Fruit fly (Drosophila melanogaster): ENCODE results near the gene CG12025.

The CG12025 gene

dm6 chr3L:1881919-1882318, 16.7 kb downstream of the CG12025 start:
- no peak for TF ChIP-seq kay (GFP tag; ENCODE audit: borderline replicate concordance)
- no peak for TF ChIP-seq Clk (GFP tag; optimal IDR thresholded peaks at IDR 0.05)
- TF ChIP-seq CG7101 (tag; optimal IDR thresholded peaks at IDR 0.05) = no peak
- TF ChIP-seq pad (GFP tag; optimal IDR thresholded peaks at IDR 0.05) = no peak
- no peak for TF ChIP-seq CG1620 (GFP tag; optimal IDR thresholded peaks at IDR 0.05)
- TF ChIP-seq Hr96 (GFP tag; optimal IDR thresholded peaks at IDR 0.05) = no peak
- TF ChIP-seq toe (GFP tag; optimal IDR thresholded peaks at IDR 0.05) = no peak

dm6 chr3L:1882868-1883554, 17.8 kb downstream of the CG12025 start, which contains the start of gene CG13937:
TSS of gene CG13937 (minus strand) at chr3L:1883041.
- TF ChIP-seq Mnt (GFP tag; optimal IDR thresholded peaks at IDR 0.05) (peak; percentile 12), Clk (GFP tag; optimal IDR thresholded peaks at IDR 0.05) (no peak)

dm6 chr3L:1884652-1885051, 19.4 kb downstream of the CG12025 start, which contains the start of gene Aprt:
TSS of gene Aprt (minus strand) at chr3L:1885019.
- TF ChIP-seq tj (GFP tag; optimal IDR thresholded peaks at IDR 0.05) = peak; percentile 7
- TF ChIP-seq cic (GFP tag; optimal IDR thresholded peaks at IDR 0.05) = no peak
- peak; percentile 27 for TF ChIP-seq kay (GFP tag; ENCODE audit: borderline replicate concordance)
- peak; percentile 7 for TF ChIP-seq Mnt (GFP tag; optimal IDR thresholded peaks at IDR 0.05)
- no peak for TF ChIP-seq Crg-1 (GFP tag; optimal IDR thresholded peaks at IDR 0.05)
- TF ChIP-seq bab1 (GFP tag; optimal IDR thresholded peaks at IDR 0.05) = peak; percentile 87

dm6 chr3L:1885436-1885835, 20.2 kb downstream of the CG12025 start, which contains the start of gene Tmhs:
TSS of gene Tmhs (plus strand) at chr3L:1885657.
- TF ChIP-seq CG11617 (GFP tag; optimal IDR thresholded peaks at IDR 0.05) (no peak), pad (GFP tag; optimal IDR thresholded peaks at IDR 0.05) (no peak), tj (GFP tag; optimal IDR thresholded peaks at IDR 0.05) (peak; percentile 57), bab1 (GFP tag; optimal IDR thresholded peaks at IDR 0.05) (no peak), CG12768 (GFP tag; optimal IDR thresholded peaks at IDR 0.05) (no peak), ovo (GFP tag; optimal IDR thresholded peaks at IDR 0.05) (no peak)

- TF ChIP-seq bab1 (GFP tag; optimal IDR thresholded peaks at IDR 0.05) (peak; percentile 72), pad (GFP tag; optimal IDR thresholded peaks at IDR 0.05) (peak; percentile 8), ovo (GFP tag; optimal IDR thresholded peaks at IDR 0.05) (no peak), tj (GFP tag; optimal IDR thresholded peaks at IDR 0.05) (no peak), cic (GFP tag; optimal IDR thresholded peaks at IDR 0.05) (no peak), Hr96 (GFP tag; optimal IDR thresholded peaks at IDR 0.05) (no peak), CG7101 (tag; optimal IDR thresholded peaks at IDR 0.05) (peak; percentile 24), CG14711 (tag; optimal IDR thresholded peaks at IDR 0.05) (peak; percentile 32), toe (GFP tag; optimal IDR thresholded peaks at IDR 0.05) (no peak), cnc (optimal IDR thresholded peaks at IDR 0.05) (no peak), Crg-1 (GFP tag; optimal IDR thresholded peaks at IDR 0.05) (no peak), CG7045 (GFP tag; optimal IDR thresholded peaks at IDR 0.05) (no peak)
Observed at dm6 chr3L:1886125-1886544, 20.9 kb downstream of the CG12025 start.

dm6 chr3L:1887929-1888529, 22.8 kb downstream of the CG12025 start:
- no peak for TF ChIP-seq CG33017 (tag; optimal IDR thresholded peaks at IDR 0.05)
- no peak for TF ChIP-seq CG1620 (GFP tag; optimal IDR thresholded peaks at IDR 0.05)
- TF ChIP-seq CG7101 (tag; optimal IDR thresholded peaks at IDR 0.05) = no peak
- no peak for TF ChIP-seq CG5204 (GFP tag; optimal IDR thresholded peaks at IDR 0.05)
- TF ChIP-seq pad (GFP tag; optimal IDR thresholded peaks at IDR 0.05) = no peak
- TF ChIP-seq tj (GFP tag; optimal IDR thresholded peaks at IDR 0.05) = peak; percentile 99

- TF ChIP-seq pad (GFP tag; optimal IDR thresholded peaks at IDR 0.05) = no peak
Observed at dm6 chr3L:1890941-1891340, 25.7 kb downstream of the CG12025 start.

dm6 chr3L:1891914-1892313, 26.7 kb downstream of the CG12025 start:
- TF ChIP-seq kay (GFP tag; ENCODE audit: borderline replicate concordance) = no peak
- no peak for TF ChIP-seq CG7045 (GFP tag; optimal IDR thresholded peaks at IDR 0.05)
- TF ChIP-seq pad (GFP tag; optimal IDR thresholded peaks at IDR 0.05) = no peak
- no peak for TF ChIP-seq bab1 (GFP tag; optimal IDR thresholded peaks at IDR 0.05)
- TF ChIP-seq CG5204 (GFP tag; optimal IDR thresholded peaks at IDR 0.05) = no peak
- no peak for TF ChIP-seq Hr96 (GFP tag; optimal IDR thresholded peaks at IDR 0.05)
- TF ChIP-seq cnc (optimal IDR thresholded peaks at IDR 0.05) = no peak
- no peak for TF ChIP-seq Mnt (GFP tag; optimal IDR thresholded peaks at IDR 0.05)
- TF ChIP-seq toe (GFP tag; optimal IDR thresholded peaks at IDR 0.05) = no peak
- TF ChIP-seq Clk (GFP tag; optimal IDR thresholded peaks at IDR 0.05) = no peak
- TF ChIP-seq CG14711 (tag; optimal IDR thresholded peaks at IDR 0.05) = no peak
- TF ChIP-seq ovo (GFP tag; optimal IDR thresholded peaks at IDR 0.05) = no peak
- no peak for TF ChIP-seq CG11617 (GFP tag; optimal IDR thresholded peaks at IDR 0.05)
